Worm (Caenorhabditis elegans) whole organism, L1 larva: Measurements from ENCODE around the gene Y42G9A.2.
A peak's percentile ranks its signal among the peaks of the same experiment; 100 is the strongest.

Source experiments
- alr-1 ChIP-seq: fragments of 200-800 bp; sonication (Bioruptor generic); optimal IDR thresholded peaks from 2 replicates; lab custom pipeline; 2018; ENCODE audit warnings: borderline replicate concordance, mild to moderate bottlenecking, missing genetic modification characterization, missing compliant biosample characterization
- dsc-1 ChIP-seq: sonication (generic microtip); optimal IDR thresholded peaks from 2 replicates; lab custom pipeline; 2016; ENCODE audit warnings: mild to moderate bottlenecking, missing genetic modification characterization, missing compliant biosample characterization
- egl-27 ChIP-seq, 2 experiments: fragments of 150-350 bp in 1 of 2; sonication (generic microtip); optimal IDR thresholded peaks; 3 replicates each; lab custom pipeline; 2017 to 2018; ENCODE audit warnings: missing biosample characterization in 2 of 2, missing genetic modification characterization in 2 of 2, missing genetic modification reagents in 2 of 2
- elt-3 ChIP-seq, 6 experiments: fragments of 150-350 bp in 1 of 6; sonication (generic microtip); optimal IDR thresholded peaks; 2 replicates each; lab custom pipeline; 2017 to 2018; ENCODE audit warnings: missing biosample characterization in 6 of 6, missing genetic modification characterization in 6 of 6, inconsistent platforms in 1 of 6
- fkh-10 ChIP-seq: sonication (generic microtip); optimal IDR thresholded peaks from 2 replicates; lab custom pipeline; 2017; ENCODE audit warnings: missing biosample characterization, missing genetic modification reagents, missing genetic modification characterization
- irx-1 ChIP-seq: sonication (generic microtip); optimal IDR thresholded peaks from 2 replicates; lab custom pipeline; 2016; ENCODE audit warnings: missing genetic modification characterization, missing compliant biosample characterization
- nhr-237 ChIP-seq: fragments of 150-350 bp; optimal IDR thresholded peaks from 2 replicates; lab custom pipeline; 2014; ENCODE audit warnings: missing biosample characterization, missing genetic modification characterization
- nhr-77 ChIP-seq: fragments of 150-350 bp; optimal IDR thresholded peaks from 2 replicates; lab custom pipeline; 2014; ENCODE audit warnings: missing biosample characterization, missing genetic modification characterization
- nhr-85 ChIP-seq: sonication (generic microtip); peaks from one replicate; lab custom pipeline; 2016; ENCODE audit warnings: missing genetic modification characterization, inconsistent platforms, missing compliant biosample characterization
- pax-3 ChIP-seq: fragments of 200-800 bp; sonication (Bioruptor generic); optimal IDR thresholded peaks from 2 replicates; lab custom pipeline; 2018; ENCODE audit warnings: mild to moderate bottlenecking, missing genetic modification characterization, moderate library complexity, missing compliant biosample characterization
- unc-62 ChIP-seq: fragments of 150-350 bp; optimal IDR thresholded peaks from 2 replicates; lab custom pipeline; 2014; ENCODE audit warnings: missing biosample characterization, missing genetic modification reagents, missing genetic modification characterization
- zag-1 ChIP-seq: fragments of 150-350 bp; optimal IDR thresholded peaks from 2 replicates; lab custom pipeline; 2014; ENCODE audit warnings: missing biosample characterization, missing genetic modification characterization
- ztf-11 ChIP-seq, 2 experiments: sonication (generic microtip); optimal IDR thresholded peaks; 2 replicates each; lab custom pipeline; 2016 to 2017; ENCODE audit warnings: missing genetic modification characterization in 2 of 2, missing biosample characterization in 1 of 2, missing compliant biosample characterization in 1 of 2

DNA sequence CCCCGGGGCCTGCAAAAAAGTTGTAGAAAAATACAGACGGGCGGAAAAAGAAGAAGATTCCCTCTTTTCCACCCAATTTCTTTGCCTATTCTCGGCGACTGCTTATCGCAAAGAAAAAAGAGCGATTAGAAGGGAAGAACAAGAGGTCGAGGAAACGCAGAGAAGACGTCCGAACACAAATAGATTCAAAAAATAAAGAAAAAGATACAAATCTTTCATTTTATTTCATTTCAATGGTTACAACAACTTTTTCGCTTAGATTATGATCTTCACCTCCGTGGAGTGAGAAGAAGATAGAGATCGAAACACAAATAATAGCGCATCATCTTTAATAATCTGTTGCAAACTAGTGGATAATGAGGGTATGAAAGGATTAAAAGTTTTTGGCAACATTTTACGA lies 15.9 kb upstream of the Y42G9A.2 start:
- TF ChIP-seq pax-3 (tag; lab: Kevin White, UChicago) (no peak), ztf-11 (tag; optimal IDR thresholded peaks at IDR 0.05; lab: Kevin White, UChicago) (no peak), nhr-237 (tag; lab: Kevin White, UChicago) (no peak), zag-1 (tag; lab: Kevin White, UChicago) (no peak), nhr-77 (tag; lab: Kevin White, UChicago) (peak; percentile 9), alr-1 (tag; lab: Kevin White, UChicago) (no peak), nhr-85 (tag; lab: Kevin White, UChicago) (peak; percentile 91), irx-1 (tag; lab: Kevin White, UChicago) (no peak), elt-3 (tag; optimal IDR thresholded peaks at IDR 0.05; lab: Kevin White, UChicago) (no peak), fkh-10 (GFP tag; lab: Kevin White, UChicago) (no peak), dsc-1 (no peak), egl-27 (tag; optimal IDR thresholded peaks at IDR 0.05; lab: Kevin White, UChicago) (no peak), unc-62 (GFP tag; lab: Kevin White, UChicago) (no peak)
